Worm (Caenorhabditis elegans) whole organism, L3 larva: ENCODE measurements around the gene ZK512.8.

Experiments
- R02D3.7 ChIP-seq: fragments of 150-350 bp; optimal IDR thresholded peaks from 2 replicates; lab custom pipeline; 2014; ENCODE audit warnings: missing biosample characterization, missing genetic modification characterization
- egl-27 ChIP-seq: sonication (generic microtip); optimal IDR thresholded peaks from 4 replicates; lab custom pipeline; 2017; ENCODE audit warnings: missing biosample characterization, missing genetic modification reagents, missing genetic modification characterization
- eor-1 ChIP-seq, 2 experiments: fragments of 150-350 bp; optimal IDR thresholded peaks; 2 replicates each; lab custom pipeline; 2014 to 2018; ENCODE audit warnings: missing biosample characterization in 2 of 2, missing genetic modification characterization in 2 of 2
- fkh-10 ChIP-seq: sonication (generic microtip); optimal IDR thresholded peaks from 2 replicates; lab custom pipeline; 2017; ENCODE audit warnings: missing biosample characterization, missing genetic modification reagents, missing genetic modification characterization
- nhr-11 ChIP-seq: fragments of 150-350 bp; optimal IDR thresholded peaks from 2 replicates; lab custom pipeline; 2014; ENCODE audit warnings: missing biosample characterization, missing genetic modification characterization
- nhr-12 ChIP-seq: fragments of 150-350 bp; optimal IDR thresholded peaks from 2 replicates; lab custom pipeline; 2014; ENCODE audit warnings: missing biosample characterization, missing genetic modification characterization
- nhr-237 ChIP-seq: fragments of 150-350 bp; optimal IDR thresholded peaks from 2 replicates; lab custom pipeline; 2014; ENCODE audit warnings: missing biosample characterization, missing genetic modification characterization
- nhr-67 ChIP-seq: fragments of 150-350 bp; optimal IDR thresholded peaks from 2 replicates; lab custom pipeline; 2014; ENCODE audit warnings: missing biosample characterization, missing genetic modification characterization
- nhr-77 ChIP-seq: fragments of 150-350 bp; optimal IDR thresholded peaks from 2 replicates; lab custom pipeline; 2014; ENCODE audit warnings: missing biosample characterization, missing genetic modification characterization
- pha-4 ChIP-seq: fragments of 150-350 bp; optimal IDR thresholded peaks from 2 replicates; lab custom pipeline; 2014; ENCODE audit warnings: missing biosample characterization, missing genetic modification reagents, missing genetic modification characterization
- zag-1 ChIP-seq: fragments of 150-350 bp; optimal IDR thresholded peaks from 2 replicates; lab custom pipeline; 2014; ENCODE audit warnings: missing biosample characterization, missing genetic modification characterization

- no peak for TF ChIP-seq R02D3.7 (tag; lab: Kevin White, UChicago)
- TF ChIP-seq nhr-11 (tag; lab: Kevin White, UChicago) = no peak
- no peak for TF ChIP-seq nhr-237
- TF ChIP-seq nhr-77 (tag; lab: Kevin White, UChicago) = no peak
- TF ChIP-seq eor-1 (tag; optimal IDR thresholded peaks at IDR 0.05; lab: Kevin White, UChicago) = no peak
- TF ChIP-seq nhr-67 (tag; lab: Kevin White, UChicago) = no peak
- TF ChIP-seq zag-1 (tag; lab: Kevin White, UChicago) = no peak
- no peak for TF ChIP-seq egl-27 (tag; lab: Kevin White, UChicago)
- TF ChIP-seq fkh-10 (GFP tag; lab: Kevin White, UChicago) = no peak
- TF ChIP-seq nhr-12 = no peak
- no peak for TF ChIP-seq pha-4 (tag; lab: Kevin White, UChicago)
These were observed 36.7 kb upstream of the ZK512.8 start, which contains the start of gene cya-1 for ce11 chrIII:9109172-9109571.
